Fruit fly (Drosophila melanogaster) whole organism, embryonic: ENCODE measurements around the gene yellow-e.
A peak's percentile ranks its signal among the peaks of the same experiment; 100 is the strongest.

Experiments used
- Aef1 ChIP-seq: fragments of 200-800 bp; sonication (Bioruptor generic); IDR thresholded peaks from 3 replicates; pipeline ENCODE4 v1.3.6; 2022; ENCODE audit warnings: missing biosample characterization, missing genetic modification characterization
- Asciz ChIP-seq: fragments of 200-800 bp; sonication (Bioruptor generic); optimal IDR thresholded peaks from 2 replicates; lab custom pipeline; 2017; ENCODE audit warnings: missing biosample characterization, mild to moderate bottlenecking, missing genetic modification characterization, missing genetic modification reagents
- CG10543 ChIP-seq: fragments of 200-800 bp; sonication (Bioruptor generic); optimal IDR thresholded peaks from 3 replicates; lab custom pipeline; 2017; ENCODE audit warnings: missing biosample characterization, mild to moderate bottlenecking, missing genetic modification characterization, moderate library complexity
- CG10959 ChIP-seq: fragments of 200-800 bp; sonication (Bioruptor generic); IDR thresholded peaks from 2 replicates; pipeline ENCODE4 v1.3.6; 2022; ENCODE audit warnings: missing biosample characterization, missing genetic modification characterization
- CG13123 ChIP-seq: fragments of 200-800 bp; sonication (Bioruptor generic); optimal IDR thresholded peaks from 2 replicates; lab custom pipeline; 2016; ENCODE audit warnings: missing biosample characterization, missing genetic modification characterization
- CG13287 ChIP-seq: fragments of 200-800 bp; sonication (Bioruptor generic); IDR thresholded peaks from 2 replicates; pipeline ENCODE4 v1.3.6; 2022; ENCODE audit warnings: missing biosample characterization, missing genetic modification characterization; ENCODE audit not compliant: partially characterized antibody
- CG15011 ChIP-seq: fragments of 200-800 bp; sonication (Bioruptor generic); optimal IDR thresholded peaks from 3 replicates; lab custom pipeline; 2018; ENCODE audit warnings: missing biosample characterization, mild to moderate bottlenecking, missing genetic modification characterization
- CG17568 ChIP-seq: fragments of 200-800 bp; sonication (Bioruptor generic); optimal IDR thresholded peaks from 2 replicates; lab custom pipeline; 2018; ENCODE audit warnings: missing biosample characterization, mild to moderate bottlenecking, missing genetic modification characterization, moderate library complexity
- CG18262 ChIP-seq: fragments of 200-800 bp; optimal IDR thresholded peaks from 3 replicates; lab custom pipeline; 2019; ENCODE audit warnings: missing biosample characterization, mild to moderate bottlenecking, missing genetic modification characterization, moderate library complexity
- CG18764 ChIP-seq: fragments of 200-800 bp; sonication (Bioruptor generic); optimal IDR thresholded peaks from 3 replicates; lab custom pipeline; 2016; ENCODE audit warnings: missing biosample characterization, missing genetic modification characterization
- CG30403 ChIP-seq: fragments of 200-800 bp; sonication (Bioruptor generic); optimal IDR thresholded peaks from 3 replicates; lab custom pipeline; 2016; ENCODE audit warnings: missing biosample characterization, missing genetic modification characterization
- CG31441 ChIP-seq: fragments of 200-800 bp; sonication (Bioruptor generic); IDR thresholded peaks from 2 replicates; pipeline ENCODE4 v1.3.6; 2022; ENCODE audit warnings: missing biosample characterization, missing genetic modification characterization
- CG3281 ChIP-seq: fragments of 200-800 bp; sonication (Bioruptor generic); optimal IDR thresholded peaks from 3 replicates; lab custom pipeline; 2017; ENCODE audit warnings: missing biosample characterization, mild to moderate bottlenecking, missing genetic modification characterization
- CG34376 ChIP-seq: fragments of 200-800 bp; sonication (Bioruptor generic); optimal IDR thresholded peaks from 2 replicates; lab custom pipeline; 2018; ENCODE audit warnings: missing biosample characterization, mild to moderate bottlenecking, missing genetic modification characterization
- CG3726 ChIP-seq: fragments of 200-800 bp; sonication (Bioruptor generic); IDR thresholded peaks from 3 replicates; pipeline ENCODE4, ENCODE4 v1.3.6; 2022; ENCODE audit warnings: missing biosample characterization, missing genetic modification characterization
- CG3847 ChIP-seq: fragments of 200-800 bp; sonication (Bioruptor generic); IDR thresholded peaks from 2 replicates; pipeline ENCODE4 v1.3.6; 2022; ENCODE audit warnings: missing biosample characterization, missing genetic modification characterization
- CG4707 ChIP-seq: fragments of 200-800 bp; sonication (Bioruptor generic); optimal IDR thresholded peaks from 2 replicates; lab custom pipeline; 2018; ENCODE audit warnings: missing biosample characterization, mild to moderate bottlenecking, missing genetic modification characterization, moderate library complexity
- CG7928 ChIP-seq: fragments of 200-800 bp; sonication (Bioruptor generic); optimal IDR thresholded peaks from 2 replicates; lab custom pipeline; 2017; ENCODE audit warnings: missing biosample characterization, mild to moderate bottlenecking, missing genetic modification characterization
- CG9817 ChIP-seq: fragments of 200-800 bp; sonication (Bioruptor generic); optimal IDR thresholded peaks from 2 replicates; lab custom pipeline; 2018; ENCODE audit warnings: missing biosample characterization, mild to moderate bottlenecking, missing genetic modification characterization, moderate library complexity
- CoRest ChIP-seq: fragments of 200-800 bp; sonication (Bioruptor generic); optimal IDR thresholded peaks from 3 replicates; lab custom pipeline; 2018; ENCODE audit warnings: missing biosample characterization, mild to moderate bottlenecking, missing genetic modification characterization, moderate library complexity
- D19A ChIP-seq: fragments of 200-800 bp; optimal IDR thresholded peaks from 3 replicates; lab custom pipeline; 2019; ENCODE audit warnings: missing biosample characterization, mild to moderate bottlenecking, missing genetic modification characterization, moderate library complexity
- E2f1 ChIP-seq: fragments of 200-800 bp; sonication (Bioruptor generic); IDR thresholded peaks from 2 replicates; pipeline ENCODE4 v1.3.6; 2022; ENCODE audit warnings: missing biosample characterization, missing genetic modification characterization
- Ets65A ChIP-seq: fragments of 200-800 bp; sonication (Bioruptor generic); peaks from one replicate; lab custom pipeline; 2016; ENCODE audit warnings: missing biosample characterization, missing genetic modification characterization
- H15 ChIP-seq: fragments of 200-800 bp; sonication (Bioruptor generic); IDR thresholded peaks from 3 replicates; pipeline ENCODE4 v1.3.6; 2022; ENCODE audit warnings: missing biosample characterization, missing genetic modification characterization
- HLH3B ChIP-seq: fragments of 200-800 bp; sonication (Bioruptor generic); IDR thresholded peaks from 2 replicates; pipeline ENCODE4 v1.3.6; 2022; ENCODE audit warnings: missing biosample characterization, missing genetic modification characterization
- HmgD ChIP-seq: fragments of 200-800 bp; sonication (Bioruptor generic); optimal IDR thresholded peaks from 3 replicates; lab custom pipeline; 2016; ENCODE audit warnings: missing biosample characterization, missing genetic modification characterization
- MBD-R2 ChIP-seq: fragments of 200-800 bp; sonication (Bioruptor generic); IDR thresholded peaks from 2 replicates; pipeline ENCODE4 v1.3.6; 2022; ENCODE audit warnings: missing biosample characterization, missing genetic modification characterization
- MTF-1 ChIP-seq: fragments of 200-800 bp; sonication (Bioruptor generic); optimal IDR thresholded peaks from 2 replicates; lab custom pipeline; 2018; ENCODE audit warnings: missing biosample characterization, mild to moderate bottlenecking, missing genetic modification characterization, borderline replicate concordance
- Side ChIP-seq: fragments of 200-800 bp; sonication (Bioruptor generic); optimal IDR thresholded peaks from 2 replicates; lab custom pipeline; 2016; ENCODE audit warnings: missing biosample characterization, missing genetic modification characterization
- bowl ChIP-seq: fragments of 200-800 bp; sonication (Bioruptor generic); IDR thresholded peaks from 2 replicates; pipeline ENCODE4 v1.3.6; 2022; ENCODE audit warnings: missing biosample characterization, missing genetic modification characterization
- chinmo ChIP-seq: fragments of 200-800 bp; sonication (Bioruptor generic); IDR thresholded peaks from 4 replicates; pipeline ENCODE4 v1.3.6; 2022; ENCODE audit warnings: missing biosample characterization, missing genetic modification characterization; ENCODE audit not compliant: partially characterized antibody
- cwo ChIP-seq: fragments of 200-800 bp; sonication (Bioruptor generic); optimal IDR thresholded peaks from 3 replicates; lab custom pipeline; 2017; ENCODE audit warnings: missing biosample characterization, missing genetic modification characterization, mild to moderate bottlenecking, moderate library complexity, missing genetic modification reagents
- da ChIP-seq: fragments of 200-800 bp; sonication (Bioruptor generic); optimal IDR thresholded peaks from 2 replicates; lab custom pipeline; 2016; ENCODE audit warnings: missing biosample characterization, missing genetic modification characterization
- danr ChIP-seq: fragments of 200-800 bp; sonication (Bioruptor generic); IDR thresholded peaks from 2 replicates; pipeline ENCODE4 v1.3.6; 2022; ENCODE audit warnings: missing biosample characterization, missing genetic modification characterization
- disco-r ChIP-seq: fragments of 200-800 bp; sonication (Bioruptor generic); optimal IDR thresholded peaks from 2 replicates; lab custom pipeline; 2016; ENCODE audit warnings: missing biosample characterization, missing genetic modification characterization
- eve ChIP-seq, 2 experiments: fragments of >200 bp; optimal IDR thresholded peaks; 2 replicates each; lab custom pipeline; 2017; ENCODE audit warnings: missing biosample characterization in 2 of 2, missing genetic modification characterization in 2 of 2
- ftz-f1 ChIP-seq: fragments of 200-800 bp; sonication (Bioruptor generic); optimal IDR thresholded peaks from 2 replicates; lab custom pipeline; 2016; ENCODE audit warnings: missing biosample characterization, missing genetic modification characterization
- hbn ChIP-seq: fragments of 200-800 bp; sonication (Bioruptor generic); IDR thresholded peaks from 2 replicates; pipeline ENCODE4 v1.3.6; 2022; ENCODE audit warnings: missing biosample characterization, missing genetic modification characterization; ENCODE audit not compliant: partially characterized antibody
- jigr1 ChIP-seq: fragments of 200-800 bp; sonication (Bioruptor generic); IDR thresholded peaks from 3 replicates; pipeline ENCODE4 v1.3.6; 2022; ENCODE audit warnings: missing biosample characterization, missing genetic modification characterization
- klu ChIP-seq: fragments of 200-800 bp; sonication (Bioruptor generic); IDR thresholded peaks from 2 replicates; pipeline ENCODE4 v1.3.6; 2022; ENCODE audit warnings: missing biosample characterization, missing genetic modification characterization
- mirr ChIP-seq: fragments of 200-800 bp; sonication (Bioruptor generic); optimal IDR thresholded peaks from 3 replicates; lab custom pipeline; 2018; ENCODE audit warnings: missing biosample characterization, mild to moderate bottlenecking, missing genetic modification characterization
- nau ChIP-seq: fragments of 200-800 bp; sonication (Bioruptor generic); optimal IDR thresholded peaks from 3 replicates; lab custom pipeline; 2017; ENCODE audit warnings: missing biosample characterization, mild to moderate bottlenecking, missing genetic modification characterization, missing genetic modification reagents
- phol ChIP-seq: fragments of 200-800 bp; sonication (Bioruptor generic); optimal IDR thresholded peaks from 3 replicates; lab custom pipeline; 2018; ENCODE audit warnings: missing biosample characterization, mild to moderate bottlenecking, missing genetic modification characterization, moderate library complexity
- pzg ChIP-seq: fragments of 200-800 bp; sonication (Bioruptor generic); optimal IDR thresholded peaks from 3 replicates; lab custom pipeline; 2018; ENCODE audit warnings: missing biosample characterization, mild to moderate bottlenecking, missing genetic modification characterization, moderate library complexity
- salm ChIP-seq: fragments of 200-800 bp; sonication (Bioruptor generic); optimal IDR thresholded peaks from 2 replicates; lab custom pipeline; 2018; ENCODE audit warnings: missing biosample characterization, mild to moderate bottlenecking, missing genetic modification characterization
- schlank ChIP-seq: fragments of 200-800 bp; sonication (Bioruptor generic); optimal IDR thresholded peaks from 2 replicates; lab custom pipeline; 2018; ENCODE audit warnings: missing biosample characterization, mild to moderate bottlenecking, missing genetic modification characterization
- sr ChIP-seq: fragments of 200-800 bp; sonication (Bioruptor generic); IDR thresholded peaks from 3 replicates; pipeline ENCODE4 v1.3.6; 2022; ENCODE audit warnings: missing biosample characterization, missing genetic modification characterization
- tap ChIP-seq: fragments of 200-800 bp; optimal IDR thresholded peaks from 3 replicates; lab custom pipeline; 2019; ENCODE audit warnings: missing biosample characterization, mild to moderate bottlenecking, missing genetic modification characterization, moderate library complexity
- usp ChIP-seq: fragments of >200 bp; optimal IDR thresholded peaks from 2 replicates; lab custom pipeline; 2017; ENCODE audit warnings: missing biosample characterization, missing genetic modification characterization
- wor ChIP-seq: fragments of 200-800 bp; sonication (Bioruptor generic); IDR thresholded peaks from 2 replicates; pipeline ENCODE4 v1.3.6; 2022; ENCODE audit warnings: missing biosample characterization, missing genetic modification characterization

The yellow-e gene

DNA sequence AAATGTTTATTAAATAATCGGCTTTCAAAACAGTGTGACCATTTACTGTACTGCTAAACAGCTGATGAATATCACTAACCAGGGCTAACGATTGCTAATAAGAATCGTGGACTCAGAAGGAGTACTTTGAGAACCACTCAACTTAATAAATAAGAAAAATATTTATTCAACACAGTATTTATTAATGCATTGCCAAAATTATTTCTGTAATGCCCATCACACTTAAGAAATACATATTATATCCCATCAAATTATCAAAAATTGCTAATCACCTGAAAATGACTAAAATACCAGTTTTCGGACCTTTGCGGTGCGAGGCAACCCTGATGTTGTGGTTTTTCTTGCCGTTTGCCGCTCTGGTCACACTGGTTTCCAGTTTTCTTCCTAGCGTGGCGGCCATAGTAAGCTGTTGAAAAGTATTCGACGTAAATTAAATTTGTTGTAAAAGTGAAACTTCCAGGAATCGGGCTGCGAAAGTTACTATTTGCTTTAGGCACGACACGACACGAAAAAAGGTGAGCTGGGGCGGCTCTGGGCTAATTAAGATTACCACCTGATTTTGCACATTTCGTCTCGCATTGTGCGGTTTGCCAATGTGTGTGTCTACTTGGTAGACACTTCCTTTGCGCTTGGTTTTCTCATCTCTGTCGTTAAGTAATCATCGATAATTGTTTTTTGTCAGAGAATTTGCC is 33.2 kb downstream of the yellow-e start, which contains the start of the genes mRpS21 and Droj2 (continued):
- TF ChIP-seq nau (GFP tag; lab: Kevin White, UChicago) (no peak), Aef1 (GFP tag; lab: Robert Waterston, UW) (no peak), CG31441 (peak; percentile 69), danr (GFP tag; lab: Robert Waterston, UW) (no peak), HmgD (GFP tag; lab: Kevin White, UChicago) (no peak), CG13123 (no peak), CG34376 (GFP tag; lab: Kevin White, UChicago) (peak; percentile 50), E2f1 (peak; percentile 40; the same call in 1 of the 2 replicates), klu (GFP tag; lab: Robert Waterston, UW) (peak; percentile 35; the same call in 1 of the 2 replicates), hbn (GFP tag; lab: Robert Waterston, UW) (no peak; the same call in 1 of the 2 replicates), CG10543 (GFP tag; lab: Kevin White, UChicago) (peak; percentile 81), CG30403 (GFP tag; lab: Kevin White, UChicago) (peak; percentile 70), CG3281 (GFP tag; lab: Kevin White, UChicago) (peak; percentile 40), D19A (tag; lab: Kevin White, UChicago) (peak; percentile 20), mirr (peak; percentile 17), CG4707 (GFP tag; lab: Kevin White, UChicago) (no peak), usp (GFP tag; lab: Kevin White, UChicago) (no peak), CG3726 (no peak), pzg (peak; percentile 89), HLH3B (GFP tag; lab: Robert Waterston, UW) (peak; percentile 21; the same call in 1 of the 2 replicates), eve (GFP tag; optimal IDR thresholded peaks at IDR 0.05; lab: Kevin White, UChicago) (no peak), H15 (GFP tag; lab: Robert Waterston, UW) (0 out of 3 replicates have a peak, but pooled peaks have one; percentile 27), CG18764 (GFP tag; lab: Kevin White, UChicago) (no peak), CoRest (tag; lab: Kevin White, UChicago) (peak; percentile 82), CG15011 (no peak), MTF-1 (no peak), CG17568 (no peak), schlank (no peak), phol (peak; percentile 84), MBD-R2 (GFP tag; lab: Robert Waterston, UW) (peak; percentile 88), CG13287 (peak; percentile 48), disco-r (GFP tag; lab: Kevin White, UChicago) (no peak), chinmo (GFP tag; lab: Robert Waterston, UW) (no peak), Ets65A (GFP tag; lab: Kevin White, UChicago) (peak; percentile 93), wor (GFP tag; lab: Robert Waterston, UW) (no peak), Asciz (GFP tag; lab: Kevin White, UChicago) (no peak), salm (tag; lab: Kevin White, UChicago) (peak; percentile 41), sr (GFP tag; lab: Robert Waterston, UW) (0 out of 3 replicates have a peak, but pooled peaks have one; percentile 19), da (GFP tag; lab: Kevin White, UChicago) (no peak), cwo (no peak), CG10959 (GFP tag; lab: Robert Waterston, UW) (no peak), jigr1 (GFP tag; lab: Robert Waterston, UW) (no peak), CG9817 (tag; lab: Kevin White, UChicago) (peak; percentile 75), CG7928 (peak; percentile 89), CG18262 (tag; lab: Kevin White, UChicago) (peak; percentile 48), Side (GFP tag; lab: Kevin White, UChicago) (no peak), ftz-f1 (GFP tag; lab: Kevin White, UChicago) (no peak), CG3847 (peak; percentile 81), tap (tag; lab: Kevin White, UChicago) (no peak), bowl (GFP tag; lab: Robert Waterston, UW) (no peak)
